Worm (Caenorhabditis elegans) whole organism, midembryonic: ENCODE results near the gene M6.11.
A peak's percentile ranks its signal among the peaks of the same experiment; 100 is the strongest.

Source experiments
- T22C8.4 ChIP-seq: fragments of 200-800 bp; sonication (Bioruptor generic); IDR thresholded peaks from 2 replicates; pipeline ENCODE4 v1.3.6; 2022; ENCODE audit warnings: missing genetic modification characterization, missing compliant biosample characterization
- cog-1 ChIP-seq: sonication (generic microtip); optimal IDR thresholded peaks from 2 replicates; lab custom pipeline; 2016; ENCODE audit warnings: missing genetic modification characterization, missing compliant biosample characterization
- klf-2 ChIP-seq: fragments of 200-800 bp; sonication (Bioruptor generic); conservative IDR thresholded peaks from 2 replicates; pipeline ENCODE4 v1.3.6; 2022; ENCODE audit warnings: missing genetic modification reagents, missing genetic modification characterization, missing compliant biosample characterization
- med-1 ChIP-seq: sonication (generic microtip); optimal IDR thresholded peaks from 2 replicates; lab custom pipeline; 2017; ENCODE audit warnings: missing genetic modification characterization, mild to moderate bottlenecking, missing compliant biosample characterization, antibody characterized with exemption, missing genetic modification reagents; ENCODE audit not compliant: insufficient read depth
- ref-1 ChIP-seq: fragments of 200-800 bp; sonication (Bioruptor generic); conservative IDR thresholded peaks from 2 replicates; pipeline ENCODE4 v1.3.6; 2022; ENCODE audit warnings: missing genetic modification reagents, missing genetic modification characterization, missing compliant biosample characterization
- tab-1 ChIP-seq: fragments of 200-800 bp; sonication (Bioruptor generic); IDR thresholded peaks from 2 replicates; pipeline ENCODE4 v1.3.6; 2022; ENCODE audit warnings: missing genetic modification characterization, missing compliant biosample characterization

- TF ChIP-seq ref-1 (GFP tag; lab: Robert Waterston, UW) (no peak), klf-2 (GFP tag; lab: Robert Waterston, UW) (no peak), tab-1 (GFP tag; lab: Robert Waterston, UW) (peak; percentile 63; the same call in 1 of the 2 replicates), T22C8.4 (GFP tag; lab: Robert Waterston, UW) (no peak), med-1 (GFP tag; lab: Kevin White, UChicago) (no peak), cog-1 (no peak)
Observed at ce11 chrX:593910-594447, 47.4 kb downstream of the M6.11 start, which contains the start of gene F13C5.2.
